Fruit fly (Drosophila melanogaster) whole organism, embryonic: Measurements from ENCODE around the gene CG5793.

Experiments used
- Atf3 ChIP-seq: fragments of 200-800 bp; sonication (Bioruptor generic); optimal IDR thresholded peaks from 3 replicates; lab custom pipeline; 2016; ENCODE audit warnings: missing biosample characterization, missing genetic modification characterization
- Atf6 ChIP-seq: fragments of 200-800 bp; sonication (Bioruptor generic); IDR thresholded peaks from 2 replicates; pipeline ENCODE4 v1.3.6; 2022; ENCODE audit warnings: missing biosample characterization, missing genetic modification characterization
- C15 ChIP-seq: fragments of 200-800 bp; sonication (Bioruptor generic); IDR thresholded peaks from 3 replicates; pipeline ENCODE4 v1.3.6; 2022; ENCODE audit warnings: missing biosample characterization, missing genetic modification characterization
- CG12236 ChIP-seq: fragments of 200-800 bp; sonication (Bioruptor generic); optimal IDR thresholded peaks from 2 replicates; lab custom pipeline; 2016; ENCODE audit warnings: missing biosample characterization, missing genetic modification characterization
- CG12299 ChIP-seq: fragments of 200-800 bp; sonication (Bioruptor generic); optimal IDR thresholded peaks from 2 replicates; lab custom pipeline; 2018; ENCODE audit warnings: missing biosample characterization, mild to moderate bottlenecking, missing genetic modification characterization
- CG1233 ChIP-seq: fragments of 200-800 bp; sonication (Bioruptor generic); optimal IDR thresholded peaks from 4 replicates; lab custom pipeline; 2018; ENCODE audit warnings: missing biosample characterization, mild to moderate bottlenecking, missing genetic modification characterization
- CG12391 ChIP-seq: fragments of 200-800 bp; sonication (Bioruptor generic); optimal IDR thresholded peaks from 3 replicates; lab custom pipeline; 2018; ENCODE audit warnings: missing biosample characterization, mild to moderate bottlenecking, missing genetic modification characterization, moderate library complexity
- CG13624 ChIP-seq: fragments of 200-800 bp; sonication (Bioruptor generic); optimal IDR thresholded peaks from 2 replicates; lab custom pipeline; 2016; ENCODE audit warnings: missing biosample characterization, missing genetic modification characterization
- CG14441 ChIP-seq: fragments of 200-800 bp; sonication (Bioruptor generic); IDR thresholded peaks from 2 replicates; pipeline ENCODE4 v1.3.6; 2022; ENCODE audit warnings: missing biosample characterization, missing genetic modification characterization
- CG15514 ChIP-seq: fragments of 200-800 bp; sonication (Bioruptor generic); optimal IDR thresholded peaks from 3 replicates; lab custom pipeline; 2017; ENCODE audit warnings: missing biosample characterization, missing genetic modification characterization, mild to moderate bottlenecking, moderate library complexity, missing genetic modification reagents
- CG17186 ChIP-seq: fragments of 200-800 bp; sonication (Bioruptor generic); optimal IDR thresholded peaks from 3 replicates; lab custom pipeline; 2017; ENCODE audit warnings: missing biosample characterization, missing genetic modification reagents, missing genetic modification characterization
- CG2889 ChIP-seq: fragments of 200-800 bp; sonication (Bioruptor generic); IDR thresholded peaks from 3 replicates; pipeline ENCODE4 v1.3.6; 2022; ENCODE audit warnings: missing biosample characterization, missing genetic modification characterization
- CG7357 ChIP-seq: fragments of 200-800 bp; sonication (Bioruptor generic); IDR thresholded peaks from 3 replicates; pipeline ENCODE4 v1.3.6; 2022; ENCODE audit warnings: missing biosample characterization, missing genetic modification characterization
- CG7963 ChIP-seq: fragments of 200-800 bp; sonication (Bioruptor generic); IDR thresholded peaks from 3 replicates; pipeline ENCODE4 v1.3.6; 2022; ENCODE audit warnings: missing biosample characterization, missing genetic modification characterization; ENCODE audit not compliant: partially characterized antibody
- CG8478 ChIP-seq: fragments of >200 bp; optimal IDR thresholded peaks from 2 replicates; lab custom pipeline; 2018
- CG9437 ChIP-seq: fragments of 200-800 bp; sonication (Bioruptor generic); optimal IDR thresholded peaks from 2 replicates; lab custom pipeline; 2018; ENCODE audit warnings: missing biosample characterization, mild to moderate bottlenecking, missing genetic modification characterization
- CG9609 ChIP-seq: fragments of 200-800 bp; sonication (Bioruptor generic); optimal IDR thresholded peaks from 3 replicates; lab custom pipeline; 2016; ENCODE audit warnings: missing biosample characterization, missing genetic modification characterization
- CG9727 ChIP-seq: fragments of 200-800 bp; sonication (Bioruptor generic); optimal IDR thresholded peaks from 3 replicates; lab custom pipeline; 2017; ENCODE audit warnings: missing biosample characterization, mild to moderate bottlenecking, missing genetic modification characterization
- CG9797 ChIP-seq: fragments of 200-800 bp; sonication (Bioruptor generic); optimal IDR thresholded peaks from 3 replicates; lab custom pipeline; 2018; ENCODE audit warnings: missing biosample characterization, mild to moderate bottlenecking, missing genetic modification characterization
- CG9876 ChIP-seq: fragments of 200-800 bp; sonication (Bioruptor generic); optimal IDR thresholded peaks from 2 replicates; lab custom pipeline; 2016; ENCODE audit warnings: missing biosample characterization, missing genetic modification characterization
- Chrac-16 ChIP-seq: fragments of 200-800 bp; sonication (Bioruptor generic); optimal IDR thresholded peaks from 3 replicates; lab custom pipeline; 2016; ENCODE audit warnings: missing biosample characterization, missing genetic modification characterization
- E2f1 ChIP-seq: fragments of 200-800 bp; sonication (Bioruptor generic); IDR thresholded peaks from 2 replicates; pipeline ENCODE4 v1.3.6; 2022; ENCODE audit warnings: missing biosample characterization, missing genetic modification characterization
- Eip74EF ChIP-seq, 2 experiments: fragments of 200-800 bp in 1 of 2; fragments of >200 bp in 1 of 2; sonication (Bioruptor generic) in 1 of 2; optimal IDR thresholded peaks; 2 replicates each; lab custom pipeline; 2017 to 2019; ENCODE audit warnings: missing biosample characterization in 2 of 2, missing genetic modification characterization in 2 of 2, mild to moderate bottlenecking in 1 of 2, moderate library complexity in 1 of 2
- Ets65A ChIP-seq: fragments of 200-800 bp; sonication (Bioruptor generic); peaks from one replicate; lab custom pipeline; 2016; ENCODE audit warnings: missing biosample characterization, missing genetic modification characterization
- HHEX ChIP-seq: fragments of 200-800 bp; sonication (Bioruptor generic); optimal IDR thresholded peaks from 3 replicates; lab custom pipeline; 2017; ENCODE audit warnings: missing biosample characterization, mild to moderate bottlenecking, missing genetic modification characterization, missing genetic modification reagents
- Hr39 ChIP-seq: fragments of >200 bp; optimal IDR thresholded peaks from 2 replicates; lab custom pipeline; 2017
- Mad ChIP-seq: fragments of 200-800 bp; sonication (Bioruptor generic); optimal IDR thresholded peaks from 2 replicates; lab custom pipeline; 2016; ENCODE audit warnings: missing biosample characterization, missing genetic modification characterization
- Med ChIP-seq: fragments of 200-800 bp; sonication (Bioruptor generic); peaks from one replicate; lab custom pipeline; 2016; ENCODE audit warnings: missing biosample characterization, missing genetic modification characterization, mild to moderate bottlenecking, inconsistent platforms, moderate library complexity
- Mes4 ChIP-seq: fragments of 200-800 bp; sonication (Bioruptor generic); optimal IDR thresholded peaks from 2 replicates; lab custom pipeline; 2016; ENCODE audit warnings: missing biosample characterization, missing genetic modification characterization
- NfI ChIP-seq: fragments of 200-800 bp; sonication (Bioruptor generic); optimal IDR thresholded peaks from 3 replicates; lab custom pipeline; 2018; ENCODE audit warnings: missing biosample characterization, mild to moderate bottlenecking, missing genetic modification characterization, moderate library complexity
- Ssrp ChIP-seq: fragments of 200-800 bp; sonication (Bioruptor generic); optimal IDR thresholded peaks from 2 replicates; lab custom pipeline; 2018; ENCODE audit warnings: missing biosample characterization, mild to moderate bottlenecking, missing genetic modification characterization, moderate library complexity
- ab ChIP-seq: fragments of 200-800 bp; sonication (Bioruptor generic); optimal IDR thresholded peaks from 2 replicates; lab custom pipeline; 2016; ENCODE audit warnings: missing biosample characterization, missing genetic modification characterization
- al ChIP-seq: fragments of 200-800 bp; sonication (Bioruptor generic); IDR thresholded peaks from 2 replicates; pipeline ENCODE4 v1.3.6; 2022; ENCODE audit warnings: missing biosample characterization, missing genetic modification characterization
- bcd ChIP-seq: fragments of 200-800 bp; sonication (Bioruptor generic); optimal IDR thresholded peaks from 2 replicates; lab custom pipeline; 2017; ENCODE audit warnings: missing biosample characterization, mild to moderate bottlenecking, missing genetic modification characterization
- bsh ChIP-seq, 2 experiments: fragments of 200-800 bp; sonication (Bioruptor generic); optimal IDR thresholded peaks; 2 replicates each; lab custom pipeline; 2017 to 2018; ENCODE audit warnings: mild to moderate bottlenecking in 2 of 2, missing biosample characterization in 2 of 2, missing genetic modification characterization in 2 of 2, moderate library complexity in 1 of 2
- dm ChIP-seq: fragments of 200-800 bp; sonication (Bioruptor generic); optimal IDR thresholded peaks from 3 replicates; lab custom pipeline; 2016; ENCODE audit warnings: missing biosample characterization, missing genetic modification characterization
- fd102C ChIP-seq: fragments of 200-800 bp; sonication (Bioruptor generic); optimal IDR thresholded peaks from 2 replicates; lab custom pipeline; 2018; ENCODE audit warnings: missing biosample characterization, mild to moderate bottlenecking, missing genetic modification characterization, moderate library complexity
- gcm2 ChIP-seq: fragments of 200-800 bp; sonication (Bioruptor generic); optimal IDR thresholded peaks from 2 replicates; lab custom pipeline; 2016; ENCODE audit warnings: missing biosample characterization, missing genetic modification characterization
- grau ChIP-seq: fragments of 200-800 bp; optimal IDR thresholded peaks from 3 replicates; lab custom pipeline; 2019; ENCODE audit warnings: missing biosample characterization, mild to moderate bottlenecking, missing genetic modification characterization, moderate library complexity
- h ChIP-seq: fragments of >200 bp; optimal IDR thresholded peaks from 2 replicates; lab custom pipeline; 2017
- kay ChIP-seq: fragments of 200-800 bp; sonication (Bioruptor generic); optimal IDR thresholded peaks from 2 replicates; lab custom pipeline; 2016; ENCODE audit warnings: missing biosample characterization, missing genetic modification characterization
- nau ChIP-seq: fragments of 200-800 bp; sonication (Bioruptor generic); optimal IDR thresholded peaks from 3 replicates; lab custom pipeline; 2017; ENCODE audit warnings: missing biosample characterization, mild to moderate bottlenecking, missing genetic modification characterization, missing genetic modification reagents
- odd ChIP-seq: fragments of 200-800 bp; sonication (Bioruptor generic); optimal IDR thresholded peaks from 2 replicates; lab custom pipeline; 2017; ENCODE audit warnings: missing biosample characterization, mild to moderate bottlenecking, missing genetic modification characterization
- ranshi ChIP-seq: fragments of 200-800 bp; sonication (Bioruptor generic); IDR thresholded peaks from 2 replicates; pipeline ENCODE4 v1.3.6; 2022; ENCODE audit warnings: missing biosample characterization, missing genetic modification characterization
- sd ChIP-seq: fragments of 200-800 bp; sonication (Bioruptor generic); optimal IDR thresholded peaks from 3 replicates; lab custom pipeline; 2018; ENCODE audit warnings: missing biosample characterization, mild to moderate bottlenecking, missing genetic modification characterization, moderate library complexity
- seq ChIP-seq: fragments of 200-800 bp; sonication (Bioruptor generic); IDR thresholded peaks from 2 replicates; pipeline ENCODE4 v1.3.6; 2022; ENCODE audit warnings: missing biosample characterization, missing genetic modification characterization
- stwl ChIP-seq: fragments of 200-800 bp; sonication (Bioruptor generic); optimal IDR thresholded peaks from 3 replicates; lab custom pipeline; 2018; ENCODE audit warnings: missing biosample characterization, mild to moderate bottlenecking, missing genetic modification characterization, moderate library complexity
- vvl ChIP-seq: fragments of 200-800 bp; sonication (Bioruptor generic); IDR thresholded peaks from 2 replicates; pipeline ENCODE4 v1.3.6; 2022; ENCODE audit warnings: missing biosample characterization, missing genetic modification characterization
- wdn ChIP-seq: fragments of 200-800 bp; sonication (Bioruptor generic); IDR thresholded peaks from 2 replicates; pipeline ENCODE4 v1.3.6; 2022; ENCODE audit warnings: missing biosample characterization, missing genetic modification characterization
- wek ChIP-seq: fragments of 200-800 bp; sonication (Bioruptor generic); optimal IDR thresholded peaks from 3 replicates; lab custom pipeline; 2018; ENCODE audit warnings: missing biosample characterization, mild to moderate bottlenecking, missing genetic modification characterization, moderate library complexity

The CG5793 gene

dm6 chr3R:21151090-21151870, 23.9 kb downstream of the CG5793 start (continued):
- TF ChIP-seq CG7963 (GFP tag; lab: Robert Waterston, UW) = no peak
- TF ChIP-seq CG2889 (GFP tag; lab: Robert Waterston, UW) = 0 out of 3 replicates have a peak, but pooled peaks have one; percentile 42
- TF ChIP-seq CG15514 = peak; percentile 46
- peak; percentile 7 for TF ChIP-seq CG9437 (GFP tag; lab: Kevin White, UChicago)
- TF ChIP-seq ranshi (GFP tag; lab: Robert Waterston, UW) = peak; percentile 40; the same call in 1 of the 2 replicates
- 0 out of 3 replicates have a peak, but pooled peaks have one; percentile 23 for TF ChIP-seq CG7357 (GFP tag; lab: Robert Waterston, UW)
- TF ChIP-seq seq (GFP tag; lab: Robert Waterston, UW) = peak; percentile 65
- no peak for TF ChIP-seq Hr39 (lab: Kevin White, UChicago)
- no peak for TF ChIP-seq Mes4 (GFP tag; lab: Kevin White, UChicago)
- no peak for TF ChIP-seq CG8478 (lab: Kevin White, UChicago)
- TF ChIP-seq Chrac-16 (GFP tag; lab: Kevin White, UChicago) = peak; percentile 54
- peak; percentile 36 for TF ChIP-seq bcd (GFP tag; lab: Kevin White, UChicago)
- TF ChIP-seq CG9876 (GFP tag; lab: Kevin White, UChicago) = no peak
- TF ChIP-seq NfI (GFP tag; lab: Kevin White, UChicago) = peak; percentile 47
- no peak for TF ChIP-seq fd102C (GFP tag; lab: Kevin White, UChicago)
- no peak for TF ChIP-seq kay (GFP tag; lab: Kevin White, UChicago)
- TF ChIP-seq CG9797 (GFP tag; lab: Kevin White, UChicago) = no peak
- 0 out of 3 replicates have a peak, but pooled peaks have one; percentile 51 for TF ChIP-seq C15
- TF ChIP-seq CG12236 (GFP tag; lab: Kevin White, UChicago) = peak; percentile 19
- TF ChIP-seq CG12299 = peak; percentile 26
- peak; percentile 78 for TF ChIP-seq vvl (GFP tag; lab: Robert Waterston, UW)
- TF ChIP-seq stwl (tag; lab: Kevin White, UChicago) = no peak
- peak in 1 of 2 experiments; percentile 34 for TF ChIP-seq Eip74EF (GFP tag; optimal IDR thresholded peaks at IDR 0.05; lab: Kevin White, UChicago)
- peak; percentile 58 for TF ChIP-seq CG12391 (tag; lab: Kevin White, UChicago)
- TF ChIP-seq CG14441 = 0 out of 2 replicates have a peak, but pooled peaks have one; percentile 41
- TF ChIP-seq Med (GFP tag; lab: Kevin White, UChicago) = peak; percentile 90
- no peak for TF ChIP-seq E2f1 (GFP tag; lab: Robert Waterston, UW)
- peak; percentile 28 for TF ChIP-seq nau (GFP tag; lab: Kevin White, UChicago)
- TF ChIP-seq Atf3 (GFP tag; lab: Kevin White, UChicago) = no peak
- peak in 1 of 2 experiments; percentile 56 for TF ChIP-seq bsh (GFP tag; optimal IDR thresholded peaks at IDR 0.05; lab: Kevin White, UChicago)
- TF ChIP-seq wek (GFP tag; lab: Kevin White, UChicago) = no peak
- peak; percentile 76 for TF ChIP-seq grau (tag; lab: Kevin White, UChicago)
- TF ChIP-seq CG13624 (GFP tag; lab: Kevin White, UChicago) = peak; percentile 60
- TF ChIP-seq gcm2 (GFP tag; lab: Kevin White, UChicago) = no peak
- TF ChIP-seq al (GFP tag; lab: Robert Waterston, UW) = peak; percentile 45
- peak; percentile 53; the same call in 1 of the 2 replicates for TF ChIP-seq wdn (GFP tag; lab: Robert Waterston, UW)
- TF ChIP-seq dm (GFP tag; lab: Kevin White, UChicago) = no peak
- no peak for TF ChIP-seq ab (GFP tag; lab: Kevin White, UChicago)
- no peak for TF ChIP-seq h
- peak; percentile 65 for TF ChIP-seq CG9727
- peak; percentile 51 for TF ChIP-seq Ssrp (tag; lab: Kevin White, UChicago)
- TF ChIP-seq odd (GFP tag; lab: Kevin White, UChicago) = no peak
- peak; percentile 63; the same call in 1 of the 2 replicates for TF ChIP-seq Atf6 (GFP tag; lab: Robert Waterston, UW)
- peak; percentile 6 for TF ChIP-seq CG9609 (GFP tag; lab: Kevin White, UChicago)
- TF ChIP-seq HHEX (GFP tag; lab: Kevin White, UChicago) = peak; percentile 61
- no peak for TF ChIP-seq Mad (GFP tag; lab: Kevin White, UChicago)
- TF ChIP-seq CG17186 (GFP tag; lab: Kevin White, UChicago) = no peak
- peak; percentile 39 for TF ChIP-seq CG1233 (GFP tag; lab: Kevin White, UChicago)
- TF ChIP-seq sd = peak; percentile 84
- TF ChIP-seq Ets65A = no peak
